Fruit fly (Drosophila melanogaster) S2 (cell line): Measurements from ENCODE around the gene CG15577.
"Not testable (repeated sequence)": the region's sequence is repeated elsewhere in the genome, so short reads cannot be mapped to it uniquely, and the experiment has no call there.

Source experiments
- CG8478 ChIP-seq: fragments of >200 bp; optimal IDR thresholded peaks from 2 replicates; lab custom pipeline; 2018
- CTCF ChIP-seq, 2 experiments: fragments of >200 bp; optimal IDR thresholded peaks; 2 replicates each; lab custom pipeline; 2018

Gene CG15577

dm6 chrX:4276900-4277299, at the start of gene CG15577:
CG15577 (minus strand) TSS chrX:4277000.
- TF ChIP-seq CTCF (optimal IDR thresholded peaks at IDR 0.05; lab: Kevin White, UChicago) (no peak), CG8478 (lab: Kevin White, UChicago) (no peak)

- TF ChIP-seq CTCF (optimal IDR thresholded peaks at IDR 0.05; lab: Kevin White, UChicago) (no peak), CG8478 (lab: Kevin White, UChicago) (no peak)
Observed at dm6 chrX:4325346-4325745, 48.5 kb upstream of the CG15577 start.

dm6 chrX:4324781-4325180, 48.0 kb upstream of the CG15577 start:
- TF ChIP-seq CTCF (optimal IDR thresholded peaks at IDR 0.05; lab: Kevin White, UChicago) (no peak), CG8478 (lab: Kevin White, UChicago) (no peak)

- no peak for TF ChIP-seq CTCF (optimal IDR thresholded peaks at IDR 0.05; lab: Kevin White, UChicago)
- no peak for TF ChIP-seq CG8478 (lab: Kevin White, UChicago)
Observed at dm6 chrX:4323911-4324368, 47.1 kb upstream of the CG15577 start.

- no peak for TF ChIP-seq CG8478 (lab: Kevin White, UChicago)
- peak; percentile 47 to 52 for TF ChIP-seq CTCF (optimal IDR thresholded peaks at IDR 0.05; lab: Kevin White, UChicago)
Observed at dm6 chrX:4322234-4323210, 45.7 kb upstream of the CG15577 start, which contains the start of gene norpA. norpA (plus strand) TSS chrX:4322626.

- TF ChIP-seq CG8478 (lab: Kevin White, UChicago): no peak
- TF ChIP-seq CTCF (optimal IDR thresholded peaks at IDR 0.05; lab: Kevin White, UChicago): no peak
Observed at dm6 chrX:4322131-4322233, 45.2 kb upstream of the CG15577 start, which contains the start of gene mRpL33. mRpL33 (minus strand) TSS chrX:4322231.

dm6 chrX:4319240-4319639, 42.4 kb upstream of the CG15577 start, which contains the start of gene NO66:
NO66 (plus strand) TSS chrX:4319438.
- not testable (repeated sequence) for TF ChIP-seq CTCF (optimal IDR thresholded peaks at IDR 0.05; lab: Kevin White, UChicago); CG8478 (lab: Kevin White, UChicago)

- TF ChIP-seq CG8478 (lab: Kevin White, UChicago); CTCF (optimal IDR thresholded peaks at IDR 0.05; lab: Kevin White, UChicago): not testable (repeated sequence)
Observed at dm6 chrX:4318701-4319100, 41.9 kb upstream of the CG15577 start, which contains the start of gene mei-9. mei-9 (minus strand) TSS chrX:4318801.

dm6 chrX:4311699-4312098, 34.9 kb upstream of the CG15577 start, which contains the start of gene CG15579:
CG15579 (minus strand) TSS chrX:4311799.
- no peak for TF ChIP-seq CG8478 (lab: Kevin White, UChicago)
- TF ChIP-seq CTCF (optimal IDR thresholded peaks at IDR 0.05; lab: Kevin White, UChicago): no peak

- TF ChIP-seq CTCF (optimal IDR thresholded peaks at IDR 0.05; lab: Kevin White, UChicago): no peak
- TF ChIP-seq CG8478 (lab: Kevin White, UChicago): no peak
Observed at dm6 chrX:4305980-4306379, 29.2 kb upstream of the CG15577 start.

dm6 chrX:4302246-4302645, 25.4 kb upstream of the CG15577 start, which contains the start of gene CG12692:
CG12692 (minus strand) TSS chrX:4302346.
- no peak for TF ChIP-seq CTCF (optimal IDR thresholded peaks at IDR 0.05; lab: Kevin White, UChicago)
- TF ChIP-seq CG8478 (lab: Kevin White, UChicago): no peak

- TF ChIP-seq CTCF (optimal IDR thresholded peaks at IDR 0.05; lab: Kevin White, UChicago) (peak; percentile 81 to 82), CG8478 (lab: Kevin White, UChicago) (no peak)
Observed at dm6 chrX:4293418-4293817, 16.6 kb upstream of the CG15577 start.

- TF ChIP-seq CG8478 (lab: Kevin White, UChicago) (no peak), CTCF (optimal IDR thresholded peaks at IDR 0.05; lab: Kevin White, UChicago) (no peak)
Observed at dm6 chrX:4280769-4281168, 4.0 kb upstream of the CG15577 start.

dm6 chrX:4277861-4278260, 1.1 kb upstream of the CG15577 start, which contains the start of gene CG15578:
CG15578 (minus strand) TSS chrX:4277961.
- TF ChIP-seq CG8478 (lab: Kevin White, UChicago): no peak
- no peak for TF ChIP-seq CTCF (optimal IDR thresholded peaks at IDR 0.05; lab: Kevin White, UChicago)

- TF ChIP-seq CTCF (optimal IDR thresholded peaks at IDR 0.05; lab: Kevin White, UChicago) (no peak), CG8478 (lab: Kevin White, UChicago) (no peak)
Observed at dm6 chrX:4273499-4273898, 3.3 kb downstream of the CG15577 start.
